Fruit fly (Drosophila melanogaster) Kc167 (cell line): ENCODE results near the gene CG44475.

Source experiments
- Myc ChIP-seq: fragments of >200 bp; optimal IDR thresholded peaks from 2 replicates; lab custom pipeline; 2017; ENCODE audit warnings: missing external identifiers
- Sin3A ChIP-seq: fragments of >200 bp; optimal IDR thresholded peaks from 2 replicates; lab custom pipeline; 2018; ENCODE audit warnings: missing external identifiers
- h ChIP-seq: fragments of >200 bp; optimal IDR thresholded peaks from 3 replicates; lab custom pipeline; 2018; ENCODE audit warnings: missing external identifiers
- insv ChIP-seq: fragments of >200 bp; optimal IDR thresholded peaks from 3 replicates; lab custom pipeline; 2018; ENCODE audit warnings: missing external identifiers
- psq ChIP-seq: fragments of >200 bp; optimal IDR thresholded peaks from 2 replicates; lab custom pipeline; 2017; ENCODE audit warnings: missing external identifiers
- ttk ChIP-seq: sonication (Bioruptor generic); optimal IDR thresholded peaks from 2 replicates; lab custom pipeline; 2017; ENCODE audit warnings: missing external identifiers

- TF ChIP-seq psq (no peak), h (lab: Kevin White, UChicago) (no peak), Sin3A (lab: Kevin White, UChicago) (no peak), Myc (lab: Kevin White, UChicago) (no peak), ttk (lab: Kevin White, UChicago) (no peak), insv (lab: Kevin White, UChicago) (no peak)
Observed at dm6 chr2L:15902310-15902709, 19.3 kb upstream of the CG44475 start, which contains the start of gene CG31821.
